Fruit fly (Drosophila melanogaster): ENCODE measurements around the gene CG5707.
A peak's percentile ranks its signal among the peaks of the same experiment; 100 is the strongest.

Gene CG5707

DNA sequence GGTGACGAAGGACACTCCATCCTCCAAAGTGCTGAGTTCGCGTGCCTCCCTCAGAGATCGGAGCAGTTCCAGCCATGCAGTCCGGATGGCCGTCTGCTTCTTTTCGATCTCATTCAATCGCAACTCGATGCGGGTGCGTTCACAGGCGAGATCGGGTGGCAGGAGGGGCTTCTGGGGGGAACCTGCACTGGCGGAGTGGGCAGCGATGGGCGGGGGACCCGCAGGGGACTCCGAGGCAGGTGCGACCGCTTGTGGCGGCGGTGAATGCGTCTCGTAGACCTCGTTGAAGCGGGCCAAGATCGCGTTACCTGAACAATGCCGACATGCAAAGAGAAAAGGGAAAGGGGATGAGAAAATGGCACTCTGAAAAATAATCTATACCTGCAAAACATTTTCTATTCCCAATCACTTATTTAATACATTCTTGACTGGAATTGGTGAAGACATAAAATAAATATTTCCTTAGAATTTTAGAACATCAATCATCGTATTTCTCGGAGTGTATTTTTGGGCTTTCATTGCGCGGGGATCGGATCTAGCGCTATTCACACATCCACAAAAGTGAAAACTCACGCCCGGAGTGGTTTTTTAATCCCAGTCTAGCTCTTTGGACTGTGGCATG lies 33.2 kb downstream of the CG5707 start (continued):
- TF ChIP-seq CG33213 (GFP tag; optimal IDR thresholded peaks at IDR 0.05) (no peak), GATAe (GFP tag; conservative IDR thresholded peaks at IDR 0.05) (no peak), crc (GFP tag; optimal IDR thresholded peaks at IDR 0.05) (no peak), pnt (GFP tag; optimal IDR thresholded peaks at IDR 0.05) (peak; percentile 24), CG12236 (GFP tag; optimal IDR thresholded peaks at IDR 0.05) (no peak), gro (GFP tag; optimal IDR thresholded peaks at IDR 0.05) (no peak), run (tag; optimal IDR thresholded peaks at IDR 0.05) (no peak), sob (GFP tag; IDR thresholded peaks at IDR 0.05) (no peak), CG32532 (GFP tag; IDR thresholded peaks at IDR 0.05) (peak; percentile 15), CG3407 (GFP tag; optimal IDR thresholded peaks at IDR 0.05) (peak; percentile 50), Jarid2 (GFP tag; optimal IDR thresholded peaks at IDR 0.05) (no peak), E2f2 (GFP tag; IDR thresholded peaks at IDR 0.05) (peak; percentile 23; the same call in 1 of the 2 replicates), trem (tag; optimal IDR thresholded peaks at IDR 0.05) (peak; percentile 56), Doc2 (GFP tag; IDR thresholded peaks at IDR 0.05) (no peak), BtbVII (GFP tag; optimal IDR thresholded peaks at IDR 0.05) (no peak), jing (GFP tag; optimal IDR thresholded peaks at IDR 0.05) (peak; percentile 15), twi (tag; optimal IDR thresholded peaks at IDR 0.05) (peak; percentile 38), vnd (GFP tag; IDR thresholded peaks at IDR 0.05; ENCODE audit: partially characterized antibody) (no peak), PHDP (tag; optimal IDR thresholded peaks at IDR 0.05) (peak; percentile 42), kah (GFP tag; optimal IDR thresholded peaks at IDR 0.05) (no peak), CG10431 (GFP tag; optimal IDR thresholded peaks at IDR 0.05) (peak; percentile 50), fd3F (GFP tag; optimal IDR thresholded peaks at IDR 0.05) (no peak), Sry-δ (GFP tag; optimal IDR thresholded peaks at IDR 0.05) (no peak), CG12942 (GFP tag; optimal IDR thresholded peaks at IDR 0.05) (peak; percentile 4), CG4707 (GFP tag; optimal IDR thresholded peaks at IDR 0.05) (no peak), CG6272 (GFP tag; IDR thresholded peaks at IDR 0.05) (no peak), CG13296 (GFP tag; optimal IDR thresholded peaks at IDR 0.05) (no peak), hkb (optimal IDR thresholded peaks at IDR 0.05) (no peak), hkb (GFP tag; IDR thresholded peaks at IDR 0.05) (peak; percentile 40; the same call in 1 of the 2 replicates), CG17359 (tag; optimal IDR thresholded peaks at IDR 0.05) (peak; percentile 76), zen2 (GFP tag; IDR thresholded peaks at IDR 0.05; ENCODE audit: partially characterized antibody) (no peak), CG1024 (GFP tag; IDR thresholded peaks at IDR 0.05) (0 out of 2 replicates have a peak, but pooled peaks have one; percentile 42), CG5953 (GFP tag; IDR thresholded peaks at IDR 0.05) (0 out of 2 replicates have a peak, but pooled peaks have one; percentile 19), aop (GFP tag; IDR thresholded peaks at IDR 0.05) (no peak), Antp (GFP tag; optimal IDR thresholded peaks at IDR 0.05) (no peak), CG5180 (GFP tag; optimal IDR thresholded peaks at IDR 0.05) (peak; percentile 58), CG6813 (GFP tag; optimal IDR thresholded peaks at IDR 0.05) (no peak), bigmax (GFP tag; optimal IDR thresholded peaks at IDR 0.05) (no peak), chinmo (GFP tag; IDR thresholded peaks at IDR 0.05; ENCODE audit: partially characterized antibody) (no peak), ase (GFP tag; IDR thresholded peaks at IDR 0.05) (peak; percentile 32; the same call in 1 of the 3 replicates), Fer1 (GFP tag; optimal IDR thresholded peaks at IDR 0.05) (no peak), Mrtf (GFP tag; IDR thresholded peaks at IDR 0.05) (no peak), Kr (GFP tag; optimal IDR thresholded peaks at IDR 0.05) (no peak), oc (tag; optimal IDR thresholded peaks at IDR 0.05) (peak; percentile 70), tio (GFP tag; optimal IDR thresholded peaks at IDR 0.05) (peak; percentile 29), esg (GFP tag; conservative IDR thresholded peaks at IDR 0.05) (peak; percentile 39; the same call in 1 of the 2 replicates), CG10321 (GFP tag; IDR thresholded peaks at IDR 0.05) (no peak), CG8290 (GFP tag; optimal IDR thresholded peaks at IDR 0.05) (peak; percentile 28), CG8290 (tag; optimal IDR thresholded peaks at IDR 0.05) (no peak), CG8478 (optimal IDR thresholded peaks at IDR 0.05) (no peak), Hr51 (GFP tag; optimal IDR thresholded peaks at IDR 0.05) (no peak)
